Worm (Caenorhabditis elegans) whole organism, mixed stage, embryonic: ENCODE data around the gene C32D5.10.

ENCODE experiments used
- bed-3 ChIP-seq: fragments of 200-800 bp; sonication (Bioruptor generic); optimal IDR thresholded peaks from 3 replicates; lab custom pipeline; 2018; ENCODE audit warnings: mild to moderate bottlenecking, missing genetic modification characterization, moderate library complexity, missing compliant biosample characterization
- cnd-1 ChIP-seq: fragments of 200-800 bp; sonication (Bioruptor generic); optimal IDR thresholded peaks from 2 replicates; lab custom pipeline; 2018; ENCODE audit warnings: mild to moderate bottlenecking, missing genetic modification characterization, missing compliant biosample characterization
- elt-3 ChIP-seq: fragments of 150-350 bp; optimal IDR thresholded peaks from 2 replicates; lab custom pipeline; 2014; ENCODE audit warnings: missing biosample characterization, missing genetic modification characterization
- flh-1 ChIP-seq: fragments of 200-800 bp; sonication (Bioruptor generic); optimal IDR thresholded peaks from 2 replicates; lab custom pipeline; 2018; ENCODE audit warnings: mild to moderate bottlenecking, missing genetic modification characterization, moderate library complexity, missing compliant biosample characterization
- lin-13 ChIP-seq: fragments of 150-350 bp; optimal IDR thresholded peaks from 2 replicates; lab custom pipeline; 2014; ENCODE audit warnings: missing biosample characterization, missing genetic modification characterization
- lsy-2 ChIP-seq: fragments of 150-350 bp; optimal IDR thresholded peaks from 2 replicates; lab custom pipeline; 2014; ENCODE audit warnings: missing biosample characterization, missing genetic modification characterization
- nhr-237 ChIP-seq: fragments of 150-350 bp; optimal IDR thresholded peaks from 2 replicates; lab custom pipeline; 2014; ENCODE audit warnings: missing biosample characterization, missing genetic modification characterization
- nhr-28 ChIP-seq: fragments of 150-350 bp; optimal IDR thresholded peaks from 2 replicates; lab custom pipeline; 2014; ENCODE audit warnings: missing biosample characterization, missing genetic modification characterization
- nhr-76 ChIP-seq: sonication (generic microtip); optimal IDR thresholded peaks from 2 replicates; lab custom pipeline; 2017; ENCODE audit warnings: missing biosample characterization, missing genetic modification characterization
- pha-4 ChIP-seq: fragments of 150-350 bp; optimal IDR thresholded peaks from 2 replicates; lab custom pipeline; 2018; ENCODE audit warnings: missing biosample characterization, missing genetic modification reagents, missing genetic modification characterization
- snpc-4 ChIP-seq: fragments of 150-350 bp; optimal IDR thresholded peaks from 2 replicates; lab custom pipeline; 2014; ENCODE audit warnings: missing biosample characterization, missing genetic modification characterization
- sptf-1 ChIP-seq: sonication (generic microtip); optimal IDR thresholded peaks from 2 replicates; lab custom pipeline; 2017; ENCODE audit warnings: mild to moderate bottlenecking, missing genetic modification characterization, moderate library complexity, missing compliant biosample characterization

- TF ChIP-seq nhr-28: no peak
- no peak for TF ChIP-seq sptf-1 (tag; lab: Kevin White, UChicago)
- no peak for TF ChIP-seq elt-3 (tag; lab: Kevin White, UChicago)
- TF ChIP-seq nhr-76: no peak
- TF ChIP-seq flh-1: no peak
- no peak for TF ChIP-seq pha-4 (tag; lab: Kevin White, UChicago)
- no peak for TF ChIP-seq bed-3 (GFP tag; lab: Kevin White, UChicago)
- TF ChIP-seq nhr-237 (tag; lab: Kevin White, UChicago): no peak
- no peak for TF ChIP-seq snpc-4 (tag; lab: Kevin White, UChicago)
- TF ChIP-seq lsy-2 (tag; lab: Kevin White, UChicago): no peak
- TF ChIP-seq cnd-1 (tag; lab: Kevin White, UChicago): no peak
- TF ChIP-seq lin-13: no peak
These were observed 36.1 kb upstream of the C32D5.10 start, which contains the start of gene F58F12.2 for ce11 chrII:6387937-6388336.
